Fruit fly (Drosophila melanogaster) whole organism, wandering third instar larva: ENCODE data around the gene RpS10a.

Source experiments
- CG9705 ChIP-seq: fragments of 200-800 bp; sonication (Bioruptor generic); optimal IDR thresholded peaks from 2 replicates; lab custom pipeline; 2018; ENCODE audit warnings: missing biosample characterization, mild to moderate bottlenecking, missing genetic modification characterization
- Jra ChIP-seq: sonication (Bioruptor generic); optimal IDR thresholded peaks from 2 replicates; lab custom pipeline; 2016; ENCODE audit warnings: missing biosample characterization, missing genetic modification characterization
- dmrt93B ChIP-seq: fragments of 200-800 bp; sonication (Bioruptor generic); optimal IDR thresholded peaks from 2 replicates; lab custom pipeline; 2018; ENCODE audit warnings: missing biosample characterization, mild to moderate bottlenecking, missing genetic modification characterization
- foxo ChIP-seq, 2 experiments: fragments of 200-800 bp; sonication (Bioruptor generic); optimal IDR thresholded peaks; 2 replicates in 1 of 2; 3 replicates in 1 of 2; lab custom pipeline; 2016 to 2017; ENCODE audit warnings: missing biosample characterization in 2 of 2, missing genetic modification characterization in 2 of 2
- fru ChIP-seq: fragments of 200-800 bp; sonication (Bioruptor generic); optimal IDR thresholded peaks from 3 replicates; lab custom pipeline; 2016; ENCODE audit warnings: missing biosample characterization, mild to moderate bottlenecking, missing genetic modification characterization
- h ChIP-seq: fragments of 200-800 bp; sonication (Bioruptor generic); optimal IDR thresholded peaks from 3 replicates; lab custom pipeline; 2016; ENCODE audit warnings: missing biosample characterization, mild to moderate bottlenecking, missing genetic modification characterization
- lola ChIP-seq: fragments of >200 bp; optimal IDR thresholded peaks from 2 replicates; lab custom pipeline; 2017; ENCODE audit warnings: missing biosample characterization, missing genetic modification characterization
- pan ChIP-seq: fragments of >200 bp; optimal IDR thresholded peaks from 2 replicates; lab custom pipeline; 2017
- psq ChIP-seq: fragments of 200-800 bp; sonication (Bioruptor generic); optimal IDR thresholded peaks from 3 replicates; lab custom pipeline; 2017; ENCODE audit warnings: missing biosample characterization, mild to moderate bottlenecking, missing genetic modification characterization, moderate library complexity
- usp ChIP-seq: fragments of >200 bp; optimal IDR thresholded peaks from 2 replicates; lab custom pipeline; 2017; ENCODE audit warnings: missing biosample characterization, missing genetic modification characterization

DNA sequence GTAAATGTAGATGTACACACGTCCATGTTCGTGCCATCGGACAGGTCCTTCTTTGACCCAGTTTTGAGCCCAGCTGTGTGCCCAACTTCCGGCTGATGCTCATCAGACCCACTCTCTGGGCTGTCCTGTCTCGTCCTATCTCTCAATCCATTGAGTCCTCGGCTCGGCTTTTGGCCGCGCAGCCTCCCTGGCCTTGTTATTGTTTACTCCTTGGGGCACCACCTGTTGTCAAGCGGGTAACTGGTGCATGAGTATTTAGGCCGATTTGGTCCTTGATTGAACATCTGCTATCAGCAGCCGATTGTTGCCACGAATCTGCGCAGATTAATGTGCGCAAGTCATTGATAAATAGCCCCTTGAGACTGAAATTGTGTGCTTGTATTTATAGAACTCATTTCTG is 8.8 kb downstream of the RpS10a start:
- TF ChIP-seq psq (GFP tag; lab: Kevin White, UChicago) (no peak), CG9705 (GFP tag; lab: Kevin White, UChicago) (no peak), foxo (GFP tag; optimal IDR thresholded peaks at IDR 0.05; lab: Kevin White, UChicago) (no peak), pan (lab: Kevin White, UChicago) (no peak), h (GFP tag; lab: Kevin White, UChicago) (no peak), Jra (no peak), usp (GFP tag; lab: Kevin White, UChicago) (no peak), fru (GFP tag; lab: Kevin White, UChicago) (no peak), dmrt93B (GFP tag; lab: Kevin White, UChicago) (no peak), lola (GFP tag; lab: Kevin White, UChicago) (no peak)
